Fruit fly (Drosophila melanogaster) whole organism, embryonic: ENCODE results near the gene Alp9.

ENCODE experiments used
- Asciz ChIP-seq: fragments of 200-800 bp; sonication (Bioruptor generic); optimal IDR thresholded peaks from 2 replicates; lab custom pipeline; 2017; ENCODE audit warnings: missing biosample characterization, mild to moderate bottlenecking, missing genetic modification characterization, missing genetic modification reagents
- Atf-2 ChIP-seq: fragments of 200-800 bp; sonication (Bioruptor generic); optimal IDR thresholded peaks from 2 replicates; lab custom pipeline; 2016; ENCODE audit warnings: missing biosample characterization, missing genetic modification characterization
- Atf3 ChIP-seq: fragments of 200-800 bp; sonication (Bioruptor generic); optimal IDR thresholded peaks from 3 replicates; lab custom pipeline; 2016; ENCODE audit warnings: missing biosample characterization, missing genetic modification characterization
- CG10321 ChIP-seq: fragments of 200-800 bp; sonication (Bioruptor generic); IDR thresholded peaks from 2 replicates; pipeline ENCODE4 v1.3.6; 2022; ENCODE audit warnings: missing biosample characterization, missing genetic modification characterization
- CG11456 ChIP-seq: fragments of 200-800 bp; sonication (Bioruptor generic); IDR thresholded peaks from 3 replicates; pipeline ENCODE4 v1.3.6; 2022; ENCODE audit warnings: missing biosample characterization, missing genetic modification characterization
- CG11504 ChIP-seq: fragments of 200-800 bp; sonication (Bioruptor generic); optimal IDR thresholded peaks from 3 replicates; lab custom pipeline; 2019; ENCODE audit warnings: missing biosample characterization, mild to moderate bottlenecking, missing genetic modification characterization, moderate library complexity
- CG13123 ChIP-seq: fragments of 200-800 bp; sonication (Bioruptor generic); optimal IDR thresholded peaks from 2 replicates; lab custom pipeline; 2016; ENCODE audit warnings: missing biosample characterization, missing genetic modification characterization
- CG13287 ChIP-seq: fragments of 200-800 bp; sonication (Bioruptor generic); IDR thresholded peaks from 2 replicates; pipeline ENCODE4 v1.3.6; 2022; ENCODE audit warnings: missing biosample characterization, missing genetic modification characterization; ENCODE audit not compliant: partially characterized antibody
- CG17361 ChIP-seq: fragments of 200-800 bp; sonication (Bioruptor generic); IDR thresholded peaks from 3 replicates; pipeline ENCODE4 v1.3.6; 2022; ENCODE audit warnings: missing biosample characterization, missing genetic modification characterization
- CG1792 ChIP-seq: fragments of 200-800 bp; sonication (Bioruptor generic); optimal IDR thresholded peaks from 2 replicates; lab custom pipeline; 2016; ENCODE audit warnings: missing biosample characterization, missing genetic modification characterization
- CG18476 ChIP-seq: fragments of 200-800 bp; sonication (Bioruptor generic); optimal IDR thresholded peaks from 2 replicates; lab custom pipeline; 2016; ENCODE audit warnings: missing biosample characterization, mild to moderate bottlenecking, missing genetic modification characterization
- CG18619 ChIP-seq: fragments of 200-800 bp; sonication (Bioruptor generic); optimal IDR thresholded peaks from 3 replicates; lab custom pipeline; 2017; ENCODE audit warnings: missing biosample characterization, mild to moderate bottlenecking, missing genetic modification characterization
- CG30020 ChIP-seq: fragments of 200-800 bp; optimal IDR thresholded peaks from 2 replicates; lab custom pipeline; 2019; ENCODE audit warnings: missing biosample characterization, mild to moderate bottlenecking, missing genetic modification characterization, moderate library complexity
- CG32772 ChIP-seq: fragments of 200-800 bp; sonication (Bioruptor generic); IDR thresholded peaks from 2 replicates; pipeline ENCODE4 v1.3.6; 2022; ENCODE audit warnings: missing biosample characterization, missing genetic modification characterization
- CG33213 ChIP-seq: fragments of 200-800 bp; sonication (Bioruptor generic); optimal IDR thresholded peaks from 3 replicates; lab custom pipeline; 2016; ENCODE audit warnings: missing biosample characterization, missing genetic modification characterization
- CG42726 ChIP-seq: fragments of 200-800 bp; sonication (Bioruptor generic); IDR thresholded peaks from 2 replicates; pipeline ENCODE4 v1.3.6; 2022; ENCODE audit warnings: missing biosample characterization, missing genetic modification characterization; ENCODE audit not compliant: partially characterized antibody
- CG4404 ChIP-seq: fragments of 200-800 bp; sonication (Bioruptor generic); IDR thresholded peaks from 2 replicates; pipeline ENCODE4 v1.3.6; 2022; ENCODE audit warnings: missing biosample characterization, missing genetic modification characterization
- CG4820 ChIP-seq: fragments of 200-800 bp; sonication (Bioruptor generic); optimal IDR thresholded peaks from 3 replicates; lab custom pipeline; 2016; ENCODE audit warnings: missing biosample characterization, missing genetic modification characterization
- CG7357 ChIP-seq: fragments of 200-800 bp; sonication (Bioruptor generic); IDR thresholded peaks from 3 replicates; pipeline ENCODE4 v1.3.6; 2022; ENCODE audit warnings: missing biosample characterization, missing genetic modification characterization
- CG7963 ChIP-seq: fragments of 200-800 bp; sonication (Bioruptor generic); IDR thresholded peaks from 3 replicates; pipeline ENCODE4 v1.3.6; 2022; ENCODE audit warnings: missing biosample characterization, missing genetic modification characterization; ENCODE audit not compliant: partially characterized antibody
- CG8388 ChIP-seq: fragments of 200-800 bp; sonication (Bioruptor generic); optimal IDR thresholded peaks from 2 replicates; lab custom pipeline; 2019; ENCODE audit warnings: missing biosample characterization, mild to moderate bottlenecking, missing genetic modification characterization, moderate library complexity
- CG8944 ChIP-seq: fragments of 200-800 bp; sonication (Bioruptor generic); optimal IDR thresholded peaks from 3 replicates; lab custom pipeline; 2016; ENCODE audit warnings: missing biosample characterization, missing genetic modification characterization
- CoRest ChIP-seq: fragments of 200-800 bp; sonication (Bioruptor generic); optimal IDR thresholded peaks from 3 replicates; lab custom pipeline; 2018; ENCODE audit warnings: missing biosample characterization, mild to moderate bottlenecking, missing genetic modification characterization, moderate library complexity
- Drgx ChIP-seq: fragments of 200-800 bp; sonication (Bioruptor generic); IDR thresholded peaks from 2 replicates; pipeline ENCODE4 v1.3.6; 2022; ENCODE audit warnings: missing biosample characterization, missing genetic modification characterization
- Gug ChIP-seq: fragments of 200-800 bp; sonication (Bioruptor generic); IDR thresholded peaks from 4 replicates; pipeline ENCODE4 v1.3.6; 2022; ENCODE audit warnings: missing biosample characterization, missing genetic modification characterization
- HLH3B ChIP-seq: fragments of 200-800 bp; sonication (Bioruptor generic); IDR thresholded peaks from 2 replicates; pipeline ENCODE4 v1.3.6; 2022; ENCODE audit warnings: missing biosample characterization, missing genetic modification characterization
- HLH4C ChIP-seq: fragments of 200-800 bp; sonication (Bioruptor generic); IDR thresholded peaks from 3 replicates; pipeline ENCODE4 v1.3.6; 2022; ENCODE audit warnings: missing biosample characterization, missing genetic modification characterization; ENCODE audit not compliant: partially characterized antibody
- Jarid2 ChIP-seq: fragments of 200-800 bp; sonication (Bioruptor generic); optimal IDR thresholded peaks from 3 replicates; lab custom pipeline; 2017; ENCODE audit warnings: mild to moderate bottlenecking, missing biosample characterization, missing genetic modification reagents, missing genetic modification characterization
- Max ChIP-seq: fragments of 200-800 bp; sonication (Bioruptor generic); optimal IDR thresholded peaks from 2 replicates; lab custom pipeline; 2016; ENCODE audit warnings: missing biosample characterization, mild to moderate bottlenecking, missing genetic modification characterization
- Nf-YA ChIP-seq: fragments of 200-800 bp; sonication (Bioruptor generic); IDR thresholded peaks from 2 replicates; pipeline ENCODE4 v1.3.6; 2022; ENCODE audit warnings: missing biosample characterization, missing genetic modification characterization
- al ChIP-seq: fragments of 200-800 bp; sonication (Bioruptor generic); IDR thresholded peaks from 2 replicates; pipeline ENCODE4 v1.3.6; 2022; ENCODE audit warnings: missing biosample characterization, missing genetic modification characterization
- amos ChIP-seq: fragments of 200-800 bp; sonication (Bioruptor generic); IDR thresholded peaks from 2 replicates; pipeline ENCODE4 v1.3.6; 2022; ENCODE audit warnings: missing biosample characterization, missing genetic modification characterization; ENCODE audit not compliant: partially characterized antibody
- ash1 ChIP-seq: fragments of 200-800 bp; sonication (Bioruptor generic); optimal IDR thresholded peaks from 2 replicates; lab custom pipeline; 2018; ENCODE audit warnings: missing biosample characterization, mild to moderate bottlenecking, missing genetic modification characterization
- ci ChIP-seq: fragments of 200-800 bp; sonication (Bioruptor generic); IDR thresholded peaks from 3 replicates; pipeline ENCODE4 v1.3.6; 2022; ENCODE audit warnings: missing biosample characterization, missing genetic modification characterization
- crc ChIP-seq: fragments of 200-800 bp; sonication (Bioruptor generic); optimal IDR thresholded peaks from 2 replicates; lab custom pipeline; 2016; ENCODE audit warnings: missing biosample characterization, missing genetic modification characterization
- dmrt11E ChIP-seq: fragments of 200-800 bp; sonication (Bioruptor generic); optimal IDR thresholded peaks from 3 replicates; lab custom pipeline; 2018; ENCODE audit warnings: missing biosample characterization, mild to moderate bottlenecking, missing genetic modification characterization, moderate library complexity
- ewg ChIP-seq: fragments of 200-800 bp; sonication (Bioruptor generic); optimal IDR thresholded peaks from 3 replicates; lab custom pipeline; 2017; ENCODE audit warnings: mild to moderate bottlenecking, missing biosample characterization, missing genetic modification reagents, missing genetic modification characterization
- h ChIP-seq: fragments of >200 bp; optimal IDR thresholded peaks from 2 replicates; lab custom pipeline; 2017
- hb ChIP-seq: fragments of 200-800 bp; sonication (Bioruptor generic); IDR thresholded peaks from 3 replicates; pipeline ENCODE4 v1.3.6; 2022; ENCODE audit warnings: missing biosample characterization, missing genetic modification characterization; ENCODE audit not compliant: partially characterized antibody
- jing ChIP-seq: fragments of 200-800 bp; sonication (Bioruptor generic); optimal IDR thresholded peaks from 2 replicates; lab custom pipeline; 2018; ENCODE audit warnings: missing biosample characterization, mild to moderate bottlenecking, missing genetic modification characterization
- kay ChIP-seq: fragments of 200-800 bp; sonication (Bioruptor generic); optimal IDR thresholded peaks from 2 replicates; lab custom pipeline; 2016; ENCODE audit warnings: missing biosample characterization, missing genetic modification characterization
- lilli ChIP-seq: fragments of 200-800 bp; sonication (Bioruptor generic); optimal IDR thresholded peaks from 3 replicates; lab custom pipeline; 2016; ENCODE audit warnings: missing biosample characterization, missing genetic modification characterization
- nerfin-2 ChIP-seq: fragments of 200-800 bp; sonication (Bioruptor generic); IDR thresholded peaks from 2 replicates; pipeline ENCODE4 v1.3.6; 2022; ENCODE audit warnings: missing biosample characterization, missing genetic modification characterization; ENCODE audit not compliant: partially characterized antibody
- slbo ChIP-seq: fragments of 200-800 bp; sonication (Bioruptor generic); IDR thresholded peaks from 2 replicates; pipeline ENCODE4 v1.3.6; 2022; ENCODE audit warnings: missing biosample characterization, missing genetic modification characterization
- slp2 ChIP-seq: fragments of 200-800 bp; sonication (Bioruptor generic); optimal IDR thresholded peaks from 2 replicates; lab custom pipeline; 2016; ENCODE audit warnings: missing biosample characterization, missing genetic modification characterization
- sna ChIP-seq: fragments of 200-800 bp; sonication (Bioruptor generic); IDR thresholded peaks from 2 replicates; pipeline ENCODE4 v1.3.6; 2022; ENCODE audit warnings: missing biosample characterization, missing genetic modification characterization; ENCODE audit not compliant: partially characterized antibody
- tio ChIP-seq: fragments of 200-800 bp; sonication (Bioruptor generic); optimal IDR thresholded peaks from 2 replicates; lab custom pipeline; 2017; ENCODE audit warnings: missing biosample characterization, missing genetic modification characterization, inconsistent platforms
- tll ChIP-seq, 2 experiments: fragments of 200-800 bp in 1 of 2; fragments of >200 bp in 1 of 2; sonication (Bioruptor generic) in 1 of 2; optimal IDR thresholded peaks; 2 replicates each; lab custom pipeline; 2017 to 2019; ENCODE audit warnings: missing biosample characterization in 2 of 2, missing genetic modification characterization in 2 of 2, mild to moderate bottlenecking in 1 of 2, moderate library complexity in 1 of 2
- twi ChIP-seq: fragments of 200-800 bp; optimal IDR thresholded peaks from 2 replicates; lab custom pipeline; 2019; ENCODE audit warnings: missing biosample characterization, mild to moderate bottlenecking, missing genetic modification characterization, moderate library complexity
- zen2 ChIP-seq: fragments of 200-800 bp; sonication (Bioruptor generic); IDR thresholded peaks from 3 replicates; pipeline ENCODE4 v1.3.6; 2022; ENCODE audit warnings: missing biosample characterization, missing genetic modification characterization; ENCODE audit not compliant: partially characterized antibody

Alp9 gene

dm6 chr3L:5603860-5604415 is 8.6 kb downstream of the Alp9 start, which contains the start of gene TM9SF3 (continued):
- TF ChIP-seq slp2 (GFP tag; lab: Kevin White, UChicago), result no peak
- TF ChIP-seq CG7357, result no peak
- TF ChIP-seq CG1792 (GFP tag; lab: Kevin White, UChicago), result no peak
- no peak for TF ChIP-seq CG11504
- peak; percentile 85 for TF ChIP-seq hb (GFP tag; lab: Robert Waterston, UW)
- no peak for TF ChIP-seq twi (tag; lab: Kevin White, UChicago)
- no peak for TF ChIP-seq ci (GFP tag; lab: Robert Waterston, UW)
- peak; percentile 88 for TF ChIP-seq HLH4C
- TF ChIP-seq tll (GFP tag; optimal IDR thresholded peaks at IDR 0.05; lab: Kevin White, UChicago), result peak in 1 of 2 experiments; percentile 57
- TF ChIP-seq jing (GFP tag; lab: Kevin White, UChicago), result no peak
- TF ChIP-seq Drgx, result no peak
- TF ChIP-seq CG18619 (GFP tag; lab: Kevin White, UChicago), result peak; percentile 21
- no peak for TF ChIP-seq ewg (GFP tag; lab: Kevin White, UChicago)
- TF ChIP-seq CG10321 (GFP tag; lab: Robert Waterston, UW), result no peak
- no peak for TF ChIP-seq Asciz (GFP tag; lab: Kevin White, UChicago)
- no peak for TF ChIP-seq CG13123
- TF ChIP-seq Atf3 (GFP tag; lab: Kevin White, UChicago), result no peak
- TF ChIP-seq HLH3B, result no peak
- peak; percentile 81 for TF ChIP-seq CG42726 (GFP tag; lab: Robert Waterston, UW)
- TF ChIP-seq Gug (GFP tag; lab: Robert Waterston, UW), result 0 out of 4 replicates have a peak, but pooled peaks have one; percentile 9
- TF ChIP-seq CG13287 (GFP tag; lab: Robert Waterston, UW), result peak; percentile 89
- no peak for TF ChIP-seq CG4820 (GFP tag; lab: Kevin White, UChicago)
- peak; percentile 2 for TF ChIP-seq CG18476 (GFP tag; lab: Kevin White, UChicago)
- no peak for TF ChIP-seq dmrt11E
- TF ChIP-seq lilli, result peak; percentile 34
- no peak for TF ChIP-seq Nf-YA (GFP tag; lab: Robert Waterston, UW)
- TF ChIP-seq zen2, result peak; percentile 81
- no peak for TF ChIP-seq CG4404 (GFP tag; lab: Robert Waterston, UW)
- TF ChIP-seq CG30020 (tag; lab: Kevin White, UChicago), result peak; percentile 5
- peak; percentile 4 for TF ChIP-seq Jarid2 (GFP tag; lab: Kevin White, UChicago)
- peak; percentile 13 for TF ChIP-seq tio (GFP tag; lab: Kevin White, UChicago)
- peak; percentile 46 for TF ChIP-seq Max
- TF ChIP-seq slbo (GFP tag; lab: Robert Waterston, UW), result peak; percentile 46; the same call in 1 of the 2 replicates
- no peak; the same call in 1 of the 3 replicates for TF ChIP-seq CG17361 (GFP tag; lab: Robert Waterston, UW)
- TF ChIP-seq CG32772 (GFP tag; lab: Robert Waterston, UW), result no peak
- TF ChIP-seq kay (GFP tag; lab: Kevin White, UChicago), result no peak
- TF ChIP-seq CG8388 (GFP tag; lab: Kevin White, UChicago), result no peak
- TF ChIP-seq al, result no peak
- TF ChIP-seq amos (GFP tag; lab: Robert Waterston, UW), result peak; percentile 82
- peak; percentile 87 for TF ChIP-seq sna (GFP tag; lab: Robert Waterston, UW)
- TF ChIP-seq CG7963, result peak; percentile 88
- peak; percentile 83 for TF ChIP-seq nerfin-2 (GFP tag; lab: Robert Waterston, UW)
- TF ChIP-seq CG8944, result no peak
- TF ChIP-seq h (lab: Kevin White, UChicago), result no peak
- TF ChIP-seq ash1 (GFP tag; lab: Kevin White, UChicago), result no peak
- peak; percentile 11 for TF ChIP-seq Atf-2 (GFP tag; lab: Kevin White, UChicago)
- TF ChIP-seq crc, result no peak
- peak; percentile 33 for TF ChIP-seq CG33213 (GFP tag; lab: Kevin White, UChicago)
- TF ChIP-seq CoRest (tag; lab: Kevin White, UChicago), result peak; percentile 41
- no peak for TF ChIP-seq CG11456 (GFP tag; lab: Robert Waterston, UW)
